Fruit fly (Drosophila melanogaster) whole organism, prepupa: ENCODE data around the gene CG42763.

ENCODE experiments used
- CG10631 ChIP-seq: fragments of 200-800 bp; sonication (Bioruptor generic); optimal IDR thresholded peaks from 2 replicates; lab custom pipeline; 2016; ENCODE audit warnings: missing biosample characterization, missing genetic modification characterization
- CG31627 ChIP-seq: fragments of 200-800 bp; sonication (Bioruptor generic); optimal IDR thresholded peaks from 3 replicates; lab custom pipeline; 2016; ENCODE audit warnings: missing biosample characterization, missing genetic modification characterization
- CG6163 ChIP-seq: fragments of 200-800 bp; sonication (Bioruptor generic); IDR thresholded peaks from 3 replicates; pipeline ENCODE4 v1.3.6; 2022; ENCODE audit warnings: missing biosample characterization, missing genetic modification characterization
- CG7368 ChIP-seq: fragments of 200-800 bp; sonication (Bioruptor generic); optimal IDR thresholded peaks from 3 replicates; lab custom pipeline; 2016; ENCODE audit warnings: missing biosample characterization, missing genetic modification characterization
- CG9139 ChIP-seq: fragments of 200-800 bp; sonication (Bioruptor generic); optimal IDR thresholded peaks from 3 replicates; lab custom pipeline; 2017; ENCODE audit warnings: missing biosample characterization, mild to moderate bottlenecking, missing genetic modification characterization
- Hr39 ChIP-seq: fragments of 200-800 bp; sonication (Bioruptor generic); optimal IDR thresholded peaks from 2 replicates; lab custom pipeline; 2016; ENCODE audit warnings: missing biosample characterization, missing genetic modification characterization
- OdsH ChIP-seq: fragments of 200-800 bp; sonication (Bioruptor generic); optimal IDR thresholded peaks from 3 replicates; lab custom pipeline; 2016; ENCODE audit warnings: missing biosample characterization, missing genetic modification characterization
- Smox ChIP-seq: fragments of 200-800 bp; sonication (Bioruptor generic); optimal IDR thresholded peaks from 3 replicates; lab custom pipeline; 2016; ENCODE audit warnings: missing biosample characterization, missing genetic modification characterization
- Sox102F ChIP-seq: fragments of 200-800 bp; sonication (Bioruptor generic); optimal IDR thresholded peaks from 2 replicates; lab custom pipeline; 2016; ENCODE audit warnings: missing biosample characterization, mild to moderate bottlenecking, missing genetic modification characterization
- esn ChIP-seq: fragments of 200-800 bp; sonication (Bioruptor generic); optimal IDR thresholded peaks from 2 replicates; lab custom pipeline; 2016; ENCODE audit warnings: missing biosample characterization, mild to moderate bottlenecking, missing genetic modification characterization, moderate library complexity
- fkh ChIP-seq: fragments of 200-800 bp; sonication (Bioruptor generic); optimal IDR thresholded peaks from 3 replicates; lab custom pipeline; 2017; ENCODE audit warnings: missing biosample characterization, mild to moderate bottlenecking, missing genetic modification characterization, moderate library complexity
- spab ChIP-seq: fragments of 200-800 bp; sonication (Bioruptor generic); optimal IDR thresholded peaks from 2 replicates; lab custom pipeline; 2017; ENCODE audit warnings: missing biosample characterization, mild to moderate bottlenecking, missing genetic modification characterization, missing genetic modification reagents

dm6 chr2L:8126849-8127602 lies 17.9 kb downstream of the CG42763 start, which contains the start of the genes CG12375 and CG8668:
- TF ChIP-seq CG9139 (GFP tag; lab: Kevin White, UChicago) (no peak), fkh (GFP tag; lab: Kevin White, UChicago) (no peak), Hr39 (no peak), spab (GFP tag; lab: Kevin White, UChicago) (no peak), CG6163 (0 out of 3 replicates have a peak, but pooled peaks have one; percentile 9), esn (GFP tag; lab: Kevin White, UChicago) (peak; percentile 29), CG10631 (GFP tag; lab: Kevin White, UChicago) (no peak), Sox102F (no peak), OdsH (GFP tag; lab: Kevin White, UChicago) (no peak), CG7368 (GFP tag; lab: Kevin White, UChicago) (no peak), CG31627 (GFP tag; lab: Kevin White, UChicago) (no peak), Smox (GFP tag; lab: Kevin White, UChicago) (no peak)
